Worm (Caenorhabditis elegans) whole organism, L2 larva: Measurements from ENCODE around the gene F22B8.7.

ENCODE experiments used
- C34F6.9 ChIP-seq: fragments of 150-350 bp; optimal IDR thresholded peaks from 2 replicates; lab custom pipeline; 2014; ENCODE audit warnings: missing biosample characterization, missing genetic modification characterization
- R02D3.7 ChIP-seq: fragments of 150-350 bp; optimal IDR thresholded peaks from 2 replicates; lab custom pipeline; 2014; ENCODE audit warnings: missing biosample characterization, missing genetic modification characterization
- Y55F3AM.14 ChIP-seq: fragments of 200-800 bp; sonication (Bioruptor generic); optimal IDR thresholded peaks from 2 replicates; lab custom pipeline; 2018; ENCODE audit warnings: mild to moderate bottlenecking, missing genetic modification characterization, missing compliant biosample characterization
- ZK546.5 ChIP-seq: sonication (generic microtip); optimal IDR thresholded peaks from 2 replicates; lab custom pipeline; 2017; ENCODE audit warnings: missing biosample characterization, missing genetic modification characterization
- aly-2 ChIP-seq: fragments of 150-350 bp; optimal IDR thresholded peaks from 2 replicates; lab custom pipeline; 2014; ENCODE audit warnings: missing biosample characterization, missing genetic modification characterization
- blmp-1 ChIP-seq: sonication (generic microtip); optimal IDR thresholded peaks from 2 replicates; lab custom pipeline; 2017; ENCODE audit warnings: missing genetic modification characterization, mild to moderate bottlenecking, missing compliant biosample characterization, antibody characterized with exemption, moderate library complexity; ENCODE audit not compliant: insufficient read depth
- ceh-16 ChIP-seq: fragments of 150-350 bp; optimal IDR thresholded peaks from 2 replicates; lab custom pipeline; 2014; ENCODE audit warnings: missing biosample characterization, missing genetic modification characterization
- ceh-82 ChIP-seq: fragments of 150-350 bp; optimal IDR thresholded peaks from 2 replicates; lab custom pipeline; 2014; ENCODE audit warnings: missing biosample characterization, missing genetic modification characterization
- crh-2 ChIP-seq: sonication (generic microtip); optimal IDR thresholded peaks from 2 replicates; lab custom pipeline; 2017; ENCODE audit warnings: missing biosample characterization, missing genetic modification characterization
- egl-27 ChIP-seq: sonication (generic microtip); optimal IDR thresholded peaks from 3 replicates; lab custom pipeline; 2017; ENCODE audit warnings: missing biosample characterization, missing genetic modification reagents, missing genetic modification characterization
- elt-1 ChIP-seq: fragments of 150-350 bp; optimal IDR thresholded peaks from 2 replicates; lab custom pipeline; 2014; ENCODE audit warnings: missing biosample characterization, missing genetic modification characterization
- fos-1 ChIP-seq: fragments of 150-350 bp; optimal IDR thresholded peaks from 2 replicates; lab custom pipeline; 2014; ENCODE audit warnings: missing biosample characterization, missing genetic modification characterization
- gmeb-1 ChIP-seq: fragments of 150-350 bp; optimal IDR thresholded peaks from 2 replicates; lab custom pipeline; 2014; ENCODE audit warnings: missing biosample characterization, missing genetic modification characterization
- lin-11 ChIP-seq: fragments of 150-350 bp; sonication (generic microtip); optimal IDR thresholded peaks from 2 replicates; lab custom pipeline; 2014; ENCODE audit warnings: missing biosample characterization, missing genetic modification characterization, inconsistent platforms, mixed read lengths
- lin-13 ChIP-seq: fragments of 150-350 bp; optimal IDR thresholded peaks from 2 replicates; lab custom pipeline; 2014; ENCODE audit warnings: missing biosample characterization, missing genetic modification reagents, missing genetic modification characterization
- lin-39 ChIP-seq: fragments of 150-350 bp; optimal IDR thresholded peaks from 2 replicates; lab custom pipeline; 2014; ENCODE audit warnings: missing biosample characterization, missing genetic modification reagents, missing genetic modification characterization
- mab-5 ChIP-seq: fragments of 150-350 bp; optimal IDR thresholded peaks from 2 replicates; lab custom pipeline; 2014; ENCODE audit warnings: missing biosample characterization, missing genetic modification characterization
- mdl-1 ChIP-seq, 2 experiments: fragments of 150-350 bp in 1 of 2; sonication (generic microtip) in 1 of 2; optimal IDR thresholded peaks; 2 replicates each; lab custom pipeline; 2017; ENCODE audit warnings: missing biosample characterization in 2 of 2, missing genetic modification characterization in 2 of 2
- nhr-11 ChIP-seq: fragments of 150-350 bp; optimal IDR thresholded peaks from 2 replicates; lab custom pipeline; 2014; ENCODE audit warnings: missing biosample characterization, missing genetic modification characterization
- nhr-129 ChIP-seq: fragments of 150-350 bp; optimal IDR thresholded peaks from 2 replicates; lab custom pipeline; 2014; ENCODE audit warnings: missing biosample characterization, missing genetic modification characterization
- nhr-21 ChIP-seq: fragments of 150-350 bp; optimal IDR thresholded peaks from 2 replicates; lab custom pipeline; 2014; ENCODE audit warnings: missing biosample characterization, missing genetic modification characterization
- nhr-237 ChIP-seq: fragments of 150-350 bp; optimal IDR thresholded peaks from 2 replicates; lab custom pipeline; 2014; ENCODE audit warnings: missing biosample characterization, missing genetic modification characterization
- nhr-25 ChIP-seq: fragments of 150-350 bp; sonication (generic microtip); optimal IDR thresholded peaks from 3 replicates; lab custom pipeline; 2014; ENCODE audit warnings: missing biosample characterization, missing genetic modification characterization
- nhr-6 ChIP-seq: fragments of 150-350 bp; optimal IDR thresholded peaks from 2 replicates; lab custom pipeline; 2014; ENCODE audit warnings: missing biosample characterization, missing genetic modification characterization
- nhr-77 ChIP-seq: fragments of 150-350 bp; optimal IDR thresholded peaks from 2 replicates; lab custom pipeline; 2014; ENCODE audit warnings: missing biosample characterization, missing genetic modification characterization
- sem-4 ChIP-seq: fragments of 150-350 bp; optimal IDR thresholded peaks from 2 replicates; lab custom pipeline; 2014; ENCODE audit warnings: missing biosample characterization, missing genetic modification reagents, missing genetic modification characterization
- sma-3 ChIP-seq: sonication (generic microtip); optimal IDR thresholded peaks from 2 replicates; lab custom pipeline; 2016; ENCODE audit warnings: missing genetic modification reagents, missing genetic modification characterization, missing compliant biosample characterization
- sma-9 ChIP-seq, 2 experiments: fragments of 150-350 bp in 1 of 2; sonication (generic microtip) in 1 of 2; optimal IDR thresholded peaks; 2 replicates each; lab custom pipeline; 2014 to 2016; ENCODE audit warnings: missing genetic modification characterization in 2 of 2, mild to moderate bottlenecking in 1 of 2, missing biosample characterization in 1 of 2, missing compliant biosample characterization in 1 of 2, missing genetic modification reagents in 1 of 2, moderate library complexity in 1 of 2
- snpc-4 ChIP-seq: fragments of 150-350 bp; optimal IDR thresholded peaks from 2 replicates; lab custom pipeline; 2014; ENCODE audit warnings: missing biosample characterization, missing genetic modification characterization
- unc-55 ChIP-seq: fragments of 150-350 bp; sonication (generic microtip); optimal IDR thresholded peaks from 3 replicates; lab custom pipeline; 2014; ENCODE audit warnings: missing biosample characterization, missing genetic modification reagents, missing genetic modification characterization
- unc-62 ChIP-seq: fragments of 150-350 bp; optimal IDR thresholded peaks from 2 replicates; lab custom pipeline; 2014; ENCODE audit warnings: missing biosample characterization, missing genetic modification reagents, missing genetic modification characterization
- zag-1 ChIP-seq: fragments of 150-350 bp; optimal IDR thresholded peaks from 2 replicates; lab custom pipeline; 2014; ENCODE audit warnings: missing biosample characterization, missing genetic modification characterization
- ztf-1 ChIP-seq: fragments of 200-800 bp; sonication (Bioruptor generic); conservative IDR thresholded peaks from 2 replicates; pipeline ENCODE4 v1.3.6; 2022; ENCODE audit warnings: missing genetic modification characterization, missing compliant biosample characterization
- ztf-11 ChIP-seq: sonication (generic microtip); optimal IDR thresholded peaks from 2 replicates; lab custom pipeline; 2017; ENCODE audit warnings: missing biosample characterization, missing genetic modification characterization
- ztf-4 ChIP-seq: fragments of 150-350 bp; optimal IDR thresholded peaks from 2 replicates; lab custom pipeline; 2014; ENCODE audit warnings: missing biosample characterization, missing genetic modification characterization

F22B8.7 gene

DNA sequence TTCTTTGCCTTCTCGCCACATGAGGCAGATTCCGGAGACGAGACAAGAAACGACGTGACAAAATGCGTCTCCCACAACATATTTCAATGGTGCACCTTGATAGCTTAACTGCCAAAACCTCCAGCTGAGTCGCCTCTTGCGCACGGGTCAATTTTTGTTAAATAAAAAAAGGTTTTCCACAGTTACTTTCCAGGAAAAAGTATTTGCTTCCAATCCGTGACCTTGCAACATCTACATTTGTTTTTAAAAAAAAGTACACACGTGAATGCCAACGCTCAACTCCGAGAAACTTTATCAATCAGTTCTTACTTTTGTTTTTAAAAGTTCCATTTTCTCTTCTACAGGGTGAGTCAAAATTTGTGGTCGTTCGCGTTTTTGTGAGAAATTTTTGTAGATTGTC lies at the start of gene F22B8.7:
Gene F22B8.7, plus strand, starts transcription at position 301 of the 400 bp plus-strand sequence.
- TF ChIP-seq nhr-6 (tag; lab: Kevin White, UChicago): no peak
- TF ChIP-seq ztf-11 (tag; lab: Kevin White, UChicago): no peak
- no peak for TF ChIP-seq ztf-4
- no peak for TF ChIP-seq elt-1 (tag; lab: Kevin White, UChicago)
- TF ChIP-seq unc-55: no peak
- no peak for TF ChIP-seq lin-39 (tag; lab: Kevin White, UChicago)
- TF ChIP-seq mdl-1 (tag; optimal IDR thresholded peaks at IDR 0.05; lab: Kevin White, UChicago): no peak
- no peak for TF ChIP-seq ZK546.5 (tag; lab: Kevin White, UChicago)
- TF ChIP-seq sem-4 (tag; lab: Kevin White, UChicago): no peak
- TF ChIP-seq ztf-1 (GFP tag; lab: Robert Waterston, UW): no peak
- TF ChIP-seq nhr-11 (tag; lab: Kevin White, UChicago): no peak
- TF ChIP-seq aly-2 (tag; lab: Kevin White, UChicago): no peak
- TF ChIP-seq nhr-21 (tag; lab: Kevin White, UChicago): no peak
- no peak for TF ChIP-seq nhr-237 (tag; lab: Kevin White, UChicago)
- no peak for TF ChIP-seq gmeb-1 (tag; lab: Kevin White, UChicago)
- TF ChIP-seq snpc-4 (tag; lab: Kevin White, UChicago): no peak
- no peak for TF ChIP-seq blmp-1
- no peak for TF ChIP-seq lin-13 (GFP tag; lab: Kevin White, UChicago)
- TF ChIP-seq fos-1 (tag; lab: Kevin White, UChicago): no peak
- TF ChIP-seq nhr-77: no peak

ce11 chrV:16045837-16046236 lies 48.5 kb upstream of the F22B8.7 start, which contains the start of gene T10C6.15:
Gene T10C6.15 (minus strand): TSS chrV:16045940.
- TF ChIP-seq snpc-4 (tag; lab: Kevin White, UChicago) (no peak), mab-5 (tag; lab: Kevin White, UChicago) (no peak), ceh-16 (tag; lab: Kevin White, UChicago) (no peak), ztf-1 (GFP tag; lab: Robert Waterston, UW) (no peak), nhr-237 (tag; lab: Kevin White, UChicago) (no peak), sem-4 (tag; lab: Kevin White, UChicago) (no peak), ceh-82 (tag; lab: Kevin White, UChicago) (no peak), nhr-21 (tag; lab: Kevin White, UChicago) (no peak), Y55F3AM.14 (GFP tag; lab: Kevin White, UChicago) (no peak), crh-2 (tag; lab: Kevin White, UChicago) (peak; percentile 76), lin-13 (GFP tag; lab: Kevin White, UChicago) (no peak), gmeb-1 (tag; lab: Kevin White, UChicago) (peak; percentile 55), unc-62 (no peak), ztf-4 (no peak), sma-9 (GFP tag; optimal IDR thresholded peaks at IDR 0.05; lab: Kevin White, UChicago) (peak; percentile 86), sma-9 (tag; optimal IDR thresholded peaks at IDR 0.05; lab: Kevin White, UChicago) (no peak), R02D3.7 (tag; lab: Kevin White, UChicago) (no peak), nhr-129 (peak; percentile 43), zag-1 (tag; lab: Kevin White, UChicago) (no peak), sma-3 (GFP tag; lab: Kevin White, UChicago) (peak; percentile 42), nhr-25 (tag; lab: Kevin White, UChicago) (no peak)
- TF ChIP-seq, all 48 proteins: peak for 5

DNA sequence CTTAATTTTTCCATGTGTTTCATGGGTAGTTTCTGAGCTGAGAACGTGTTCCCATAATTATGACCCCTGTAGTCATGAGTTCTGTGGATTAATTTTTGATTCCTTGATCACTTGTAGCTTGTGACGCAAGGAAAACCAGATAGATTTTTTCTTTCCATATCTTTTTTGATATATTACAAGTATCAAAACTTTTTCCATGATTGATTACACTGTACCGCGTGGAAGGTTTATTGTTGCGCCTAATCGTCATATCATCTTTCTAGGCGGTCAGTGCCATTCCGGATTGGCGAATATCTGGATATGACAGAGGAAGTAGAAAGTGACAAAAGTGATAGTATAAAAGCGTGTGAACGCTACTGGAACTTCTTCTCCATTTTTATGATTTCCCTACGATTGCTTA lies 47.8 kb upstream of the F22B8.7 start, which contains the start of gene ZK285.2:
Gene ZK285.2, plus strand, starts transcription at position 301 of the 400 bp plus-strand sequence.
- TF ChIP-seq C34F6.9 (tag; lab: Kevin White, UChicago): no peak
- no peak for TF ChIP-seq aly-2 (tag; lab: Kevin White, UChicago)
- no peak for TF ChIP-seq nhr-129
- TF ChIP-seq gmeb-1 (tag; lab: Kevin White, UChicago): no peak
- TF ChIP-seq mab-5 (tag; lab: Kevin White, UChicago): no peak
- TF ChIP-seq egl-27 (tag; lab: Kevin White, UChicago): no peak

DNA sequence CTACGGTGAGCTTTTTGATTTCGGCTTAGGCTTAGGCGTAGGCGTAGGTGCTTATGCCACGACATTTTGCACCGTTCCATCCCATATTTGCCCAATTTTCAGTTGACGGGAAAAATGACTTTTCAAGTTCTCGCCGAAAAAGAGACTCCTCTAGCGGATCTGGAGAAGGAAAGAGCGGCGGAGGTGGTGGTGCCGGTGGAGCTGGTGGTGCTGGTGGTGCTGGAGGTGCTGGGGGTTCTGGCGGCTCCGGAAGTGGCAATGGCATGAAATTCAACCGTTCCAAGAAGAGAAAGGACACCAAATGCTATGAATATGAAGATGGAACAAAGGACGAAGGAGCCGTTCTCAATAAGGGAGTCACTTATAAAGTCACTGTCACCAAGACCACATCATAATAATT lies 47.3 kb upstream of the F22B8.7 start:
- no peak for TF ChIP-seq lin-11 (tag; lab: Kevin White, UChicago)
- no peak for TF ChIP-seq ztf-1 (GFP tag; lab: Robert Waterston, UW)
- TF ChIP-seq nhr-77: no peak
- TF ChIP-seq blmp-1: no peak
